Fruit fly (Drosophila melanogaster) whole organism, prepupa: ENCODE results near the gene TMEM216.

ENCODE experiments used
- Blimp-1 ChIP-seq: fragments of 200-800 bp; sonication (Bioruptor generic); optimal IDR thresholded peaks from 3 replicates; lab custom pipeline; 2017; ENCODE audit warnings: missing biosample characterization, missing genetic modification characterization, mild to moderate bottlenecking, moderate library complexity, missing genetic modification reagents
- CG10669 ChIP-seq: fragments of 200-800 bp; sonication (Bioruptor generic); optimal IDR thresholded peaks from 3 replicates; lab custom pipeline; 2018; ENCODE audit warnings: missing biosample characterization, mild to moderate bottlenecking, missing genetic modification characterization, moderate library complexity
- CG11294 ChIP-seq: fragments of 200-800 bp; sonication (Bioruptor generic); IDR thresholded peaks from 2 replicates; pipeline ENCODE4 v1.3.6; 2022; ENCODE audit warnings: missing biosample characterization, missing genetic modification characterization
- CG11762 ChIP-seq: fragments of 200-800 bp; sonication (Bioruptor generic); optimal IDR thresholded peaks from 3 replicates; lab custom pipeline; 2016; ENCODE audit warnings: missing biosample characterization, missing genetic modification characterization; ENCODE audit not compliant: insufficient read depth
- CG11902 ChIP-seq: fragments of 200-800 bp; sonication (Bioruptor generic); optimal IDR thresholded peaks from 3 replicates; lab custom pipeline; 2016; ENCODE audit warnings: missing biosample characterization, missing genetic modification characterization
- CG15336 ChIP-seq: fragments of 200-800 bp; sonication (Bioruptor generic); IDR thresholded peaks from 2 replicates; pipeline ENCODE4 v1.3.6; 2022; ENCODE audit warnings: missing biosample characterization, missing genetic modification characterization
- CG1621 ChIP-seq: fragments of 200-800 bp; sonication (Bioruptor generic); optimal IDR thresholded peaks from 3 replicates; lab custom pipeline; 2018; ENCODE audit warnings: missing biosample characterization, mild to moderate bottlenecking, missing genetic modification characterization
- CG31627 ChIP-seq: fragments of 200-800 bp; sonication (Bioruptor generic); optimal IDR thresholded peaks from 3 replicates; lab custom pipeline; 2016; ENCODE audit warnings: missing biosample characterization, missing genetic modification characterization
- CG32006 ChIP-seq: fragments of 200-800 bp; sonication (Bioruptor generic); optimal IDR thresholded peaks from 3 replicates; lab custom pipeline; 2017; ENCODE audit warnings: missing biosample characterization, mild to moderate bottlenecking, missing genetic modification characterization
- CG3919 ChIP-seq: fragments of 200-800 bp; sonication (Bioruptor generic); optimal IDR thresholded peaks from 3 replicates; lab custom pipeline; 2016; ENCODE audit warnings: missing biosample characterization, missing genetic modification characterization
- CG4318 ChIP-seq: fragments of 200-800 bp; sonication (Bioruptor generic); optimal IDR thresholded peaks from 3 replicates; lab custom pipeline; 2017; ENCODE audit warnings: missing biosample characterization, mild to moderate bottlenecking, missing genetic modification characterization
- CG6163 ChIP-seq: fragments of 200-800 bp; sonication (Bioruptor generic); IDR thresholded peaks from 3 replicates; pipeline ENCODE4 v1.3.6; 2022; ENCODE audit warnings: missing biosample characterization, missing genetic modification characterization
- CG6792 ChIP-seq: fragments of 200-800 bp; sonication (Bioruptor generic); optimal IDR thresholded peaks from 3 replicates; lab custom pipeline; 2016; ENCODE audit warnings: missing biosample characterization, missing genetic modification characterization
- CG6808 ChIP-seq: fragments of 200-800 bp; sonication (Bioruptor generic); optimal IDR thresholded peaks from 3 replicates; lab custom pipeline; 2017; ENCODE audit warnings: missing biosample characterization, missing genetic modification characterization, mild to moderate bottlenecking, moderate library complexity, missing genetic modification reagents
- CG7368 ChIP-seq: fragments of 200-800 bp; sonication (Bioruptor generic); optimal IDR thresholded peaks from 3 replicates; lab custom pipeline; 2016; ENCODE audit warnings: missing biosample characterization, missing genetic modification characterization
- CG8119 ChIP-seq: fragments of 200-800 bp; sonication (Bioruptor generic); IDR thresholded peaks from 3 replicates; pipeline ENCODE4 v1.3.6; 2022; ENCODE audit warnings: missing biosample characterization, missing genetic modification characterization
- CG8319 ChIP-seq: fragments of 200-800 bp; sonication (Bioruptor generic); optimal IDR thresholded peaks from 3 replicates; lab custom pipeline; 2016; ENCODE audit warnings: missing biosample characterization, missing genetic modification characterization
- CG8632 ChIP-seq: fragments of 200-800 bp; sonication (Bioruptor generic); optimal IDR thresholded peaks from 3 replicates; lab custom pipeline; 2016; ENCODE audit warnings: missing biosample characterization, missing genetic modification characterization
- CG9139 ChIP-seq: fragments of 200-800 bp; sonication (Bioruptor generic); optimal IDR thresholded peaks from 3 replicates; lab custom pipeline; 2017; ENCODE audit warnings: missing biosample characterization, mild to moderate bottlenecking, missing genetic modification characterization
- Eip78C ChIP-seq: fragments of 200-800 bp; sonication (Bioruptor generic); peaks from one replicate; lab custom pipeline; 2016; ENCODE audit warnings: missing biosample characterization, missing genetic modification characterization
- Ets96B ChIP-seq: fragments of 200-800 bp; optimal IDR thresholded peaks from 2 replicates; lab custom pipeline; 2019; ENCODE audit warnings: missing biosample characterization, mild to moderate bottlenecking, missing genetic modification characterization, moderate library complexity
- Gug ChIP-seq: fragments of 200-800 bp; sonication (Bioruptor generic); IDR thresholded peaks from 2 replicates; pipeline ENCODE4 v1.3.6; 2022; ENCODE audit warnings: missing biosample characterization, missing genetic modification characterization
- Hr39 ChIP-seq: fragments of 200-800 bp; sonication (Bioruptor generic); optimal IDR thresholded peaks from 2 replicates; lab custom pipeline; 2016; ENCODE audit warnings: missing biosample characterization, missing genetic modification characterization
- Hr4 ChIP-seq: fragments of 200-800 bp; sonication (Bioruptor generic); optimal IDR thresholded peaks from 3 replicates; lab custom pipeline; 2016; ENCODE audit warnings: missing biosample characterization, missing genetic modification characterization
- Met ChIP-seq: fragments of 200-800 bp; sonication (Bioruptor generic); optimal IDR thresholded peaks from 3 replicates; lab custom pipeline; 2016; ENCODE audit warnings: missing biosample characterization, missing genetic modification characterization
- OdsH ChIP-seq: fragments of 200-800 bp; sonication (Bioruptor generic); optimal IDR thresholded peaks from 3 replicates; lab custom pipeline; 2016; ENCODE audit warnings: missing biosample characterization, missing genetic modification characterization
- Sox14 ChIP-seq: fragments of 200-800 bp; sonication (Bioruptor generic); optimal IDR thresholded peaks from 3 replicates; lab custom pipeline; 2016; ENCODE audit warnings: missing biosample characterization, missing genetic modification characterization
- Sox15 ChIP-seq: fragments of 200-800 bp; sonication (Bioruptor generic); optimal IDR thresholded peaks from 3 replicates; lab custom pipeline; 2016; ENCODE audit warnings: missing biosample characterization, missing genetic modification characterization
- acj6 ChIP-seq: fragments of 200-800 bp; sonication (Bioruptor generic); optimal IDR thresholded peaks from 3 replicates; lab custom pipeline; 2016; ENCODE audit warnings: missing biosample characterization, missing genetic modification characterization
- cyc ChIP-seq: fragments of 200-800 bp; sonication (Bioruptor generic); optimal IDR thresholded peaks from 3 replicates; lab custom pipeline; 2016; ENCODE audit warnings: missing biosample characterization, missing genetic modification characterization
- dac ChIP-seq: fragments of 200-800 bp; sonication (Bioruptor generic); optimal IDR thresholded peaks from 2 replicates; lab custom pipeline; 2017; ENCODE audit warnings: missing biosample characterization, mild to moderate bottlenecking, missing genetic modification characterization
- dsx ChIP-seq: fragments of 200-800 bp; optimal IDR thresholded peaks from 3 replicates; lab custom pipeline; 2019; ENCODE audit warnings: missing biosample characterization, mild to moderate bottlenecking, missing genetic modification characterization, moderate library complexity; ENCODE audit not compliant: poor library complexity, severe bottlenecking
- esn ChIP-seq: fragments of 200-800 bp; sonication (Bioruptor generic); optimal IDR thresholded peaks from 2 replicates; lab custom pipeline; 2016; ENCODE audit warnings: missing biosample characterization, mild to moderate bottlenecking, missing genetic modification characterization, moderate library complexity
- fd59A ChIP-seq: fragments of 200-800 bp; sonication (Bioruptor generic); optimal IDR thresholded peaks from 2 replicates; lab custom pipeline; 2017; ENCODE audit warnings: missing biosample characterization, mild to moderate bottlenecking, missing genetic modification characterization, missing genetic modification reagents
- fd85E ChIP-seq: fragments of 200-800 bp; sonication (Bioruptor generic); optimal IDR thresholded peaks from 3 replicates; lab custom pipeline; 2016; ENCODE audit warnings: missing biosample characterization, missing genetic modification characterization
- fkh ChIP-seq: fragments of 200-800 bp; sonication (Bioruptor generic); optimal IDR thresholded peaks from 3 replicates; lab custom pipeline; 2017; ENCODE audit warnings: missing biosample characterization, mild to moderate bottlenecking, missing genetic modification characterization, moderate library complexity
- lz ChIP-seq: fragments of 200-800 bp; sonication (Bioruptor generic); optimal IDR thresholded peaks from 3 replicates; lab custom pipeline; 2016; ENCODE audit warnings: missing biosample characterization, missing genetic modification characterization
- net ChIP-seq: fragments of 200-800 bp; sonication (Bioruptor generic); optimal IDR thresholded peaks from 3 replicates; lab custom pipeline; 2016; ENCODE audit warnings: missing biosample characterization, missing genetic modification characterization
- spab ChIP-seq: fragments of 200-800 bp; sonication (Bioruptor generic); optimal IDR thresholded peaks from 2 replicates; lab custom pipeline; 2017; ENCODE audit warnings: missing biosample characterization, mild to moderate bottlenecking, missing genetic modification characterization, missing genetic modification reagents
- ss ChIP-seq, 2 experiments: fragments of 200-800 bp; sonication (Bioruptor generic); optimal IDR thresholded peaks; 2 replicates in 1 of 2; 3 replicates in 1 of 2; lab custom pipeline; 2017 to 2018; ENCODE audit warnings: mild to moderate bottlenecking in 2 of 2, missing biosample characterization in 2 of 2, missing genetic modification characterization in 2 of 2, moderate library complexity in 1 of 2
- svp ChIP-seq: fragments of 200-800 bp; sonication (Bioruptor generic); peaks from one replicate; lab custom pipeline; 2016; ENCODE audit warnings: missing biosample characterization, missing genetic modification characterization
- topi ChIP-seq: fragments of 200-800 bp; sonication (Bioruptor generic); optimal IDR thresholded peaks from 3 replicates; lab custom pipeline; 2016; ENCODE audit warnings: missing biosample characterization, missing genetic modification characterization
- vri ChIP-seq: fragments of 200-800 bp; sonication (Bioruptor generic); optimal IDR thresholded peaks from 3 replicates; lab custom pipeline; 2016; ENCODE audit warnings: missing biosample characterization, mild to moderate bottlenecking, missing genetic modification characterization

The TMEM216 gene

DNA sequence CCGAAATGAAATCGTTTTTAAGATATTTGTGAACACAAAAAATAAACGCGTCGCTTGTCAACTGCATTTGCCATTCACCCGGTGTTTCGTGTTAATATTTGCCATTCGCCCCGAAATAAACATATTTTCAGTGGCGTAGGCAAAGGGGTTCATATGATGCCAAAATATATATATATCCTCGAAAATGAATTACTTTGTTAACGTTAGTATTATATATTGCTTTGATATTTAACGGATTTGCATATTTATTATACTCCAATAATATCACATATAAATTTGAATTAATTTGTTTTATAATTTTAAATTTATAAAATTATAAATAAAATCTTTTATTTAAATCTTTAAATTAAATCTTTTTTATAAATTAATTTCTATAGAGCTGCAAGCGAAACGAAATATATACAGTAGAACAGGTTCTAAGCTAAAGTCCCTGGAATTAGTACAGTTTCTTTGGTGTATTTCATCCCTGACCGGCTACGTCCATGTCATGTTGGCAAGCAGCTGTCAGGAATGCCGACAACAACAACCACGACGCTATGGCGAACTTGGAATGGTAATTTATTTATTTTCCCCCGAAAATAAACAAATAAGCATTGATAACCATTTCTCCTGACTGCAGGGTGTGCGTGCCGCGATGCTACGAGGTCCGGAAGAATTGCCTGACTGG lies 15.7 kb downstream of the TMEM216 start, which contains the start of the genes M1BP and CG8202 (continued):
- TF ChIP-seq fd59A (GFP tag; lab: Kevin White, UChicago) (peak; percentile 38), topi (GFP tag; lab: Kevin White, UChicago) (peak; percentile 76), Met (GFP tag; lab: Kevin White, UChicago) (no peak), vri (peak; percentile 54), svp (no peak), CG4318 (GFP tag; lab: Kevin White, UChicago) (no peak), dsx (peak; percentile 83), CG6163 (GFP tag; lab: Robert Waterston, UW) (no peak; the same call in 2 of the 3 replicates), CG11294 (peak; percentile 54; the same call in 1 of the 2 replicates), CG7368 (GFP tag; lab: Kevin White, UChicago) (peak; percentile 79), CG11902 (GFP tag; lab: Kevin White, UChicago) (peak; percentile 82), esn (peak; percentile 91), lz (peak; percentile 81), Sox14 (GFP tag; lab: Kevin White, UChicago) (peak; percentile 71), CG6792 (peak; percentile 85), CG8119 (GFP tag; lab: Robert Waterston, UW) (no peak; the same call in 1 of the 3 replicates), CG9139 (GFP tag; lab: Kevin White, UChicago) (no peak), CG10669 (peak; percentile 74), Sox15 (GFP tag; lab: Kevin White, UChicago) (peak; percentile 81), CG3919 (peak; percentile 86), CG32006 (GFP tag; lab: Kevin White, UChicago) (peak; percentile 93), OdsH (GFP tag; lab: Kevin White, UChicago) (peak; percentile 89), CG15336 (GFP tag; lab: Robert Waterston, UW) (peak; percentile 69), CG8632 (GFP tag; lab: Kevin White, UChicago) (peak; percentile 91), CG8319 (GFP tag; lab: Kevin White, UChicago) (peak; percentile 79), Gug (GFP tag; lab: Robert Waterston, UW) (0 out of 2 replicates have a peak, but pooled peaks have one; percentile 30), fkh (GFP tag; lab: Kevin White, UChicago) (peak; percentile 67), dac (GFP tag; lab: Kevin White, UChicago) (peak; percentile 56), acj6 (peak; percentile 84), fd85E (GFP tag; lab: Kevin White, UChicago) (no peak), Eip78C (GFP tag; lab: Kevin White, UChicago) (no peak), net (GFP tag; lab: Kevin White, UChicago) (no peak), cyc (GFP tag; lab: Kevin White, UChicago) (peak; percentile 72), CG6808 (no peak), Blimp-1 (GFP tag; lab: Kevin White, UChicago) (peak; percentile 77), Ets96B (tag; lab: Kevin White, UChicago) (peak; percentile 86), Hr39 (GFP tag; lab: Kevin White, UChicago) (peak; percentile 77), ss (GFP tag; optimal IDR thresholded peaks at IDR 0.05; lab: Kevin White, UChicago) (no peak), Hr4 (GFP tag; lab: Kevin White, UChicago) (no peak), spab (peak; percentile 73), CG1621 (tag; lab: Kevin White, UChicago) (no peak), CG31627 (GFP tag; lab: Kevin White, UChicago) (peak; percentile 76), CG11762 (GFP tag; lab: Kevin White, UChicago) (peak; percentile 96)
